Worm (Caenorhabditis elegans) whole organism, L2 larva: ENCODE measurements around the gene T24A6.16.

Source experiments
- F13H6.1 ChIP-seq: sonication (generic microtip); optimal IDR thresholded peaks from 2 replicates; lab custom pipeline; 2016; ENCODE audit warnings: missing genetic modification characterization, missing compliant biosample characterization
- R02D3.7 ChIP-seq: fragments of 150-350 bp; optimal IDR thresholded peaks from 2 replicates; lab custom pipeline; 2014; ENCODE audit warnings: missing biosample characterization, missing genetic modification characterization
- ZK546.5 ChIP-seq: sonication (generic microtip); optimal IDR thresholded peaks from 2 replicates; lab custom pipeline; 2017; ENCODE audit warnings: missing biosample characterization, missing genetic modification characterization
- alr-1 ChIP-seq: fragments of 150-350 bp; optimal IDR thresholded peaks from 2 replicates; lab custom pipeline; 2014; ENCODE audit warnings: missing biosample characterization, missing genetic modification characterization
- aly-2 ChIP-seq: fragments of 150-350 bp; optimal IDR thresholded peaks from 2 replicates; lab custom pipeline; 2014; ENCODE audit warnings: missing biosample characterization, missing genetic modification characterization
- blmp-1 ChIP-seq: sonication (generic microtip); optimal IDR thresholded peaks from 2 replicates; lab custom pipeline; 2017; ENCODE audit warnings: missing genetic modification characterization, mild to moderate bottlenecking, missing compliant biosample characterization, antibody characterized with exemption, moderate library complexity; ENCODE audit not compliant: insufficient read depth
- ceh-16 ChIP-seq: fragments of 150-350 bp; optimal IDR thresholded peaks from 2 replicates; lab custom pipeline; 2014; ENCODE audit warnings: missing biosample characterization, missing genetic modification characterization
- ceh-82 ChIP-seq: fragments of 150-350 bp; optimal IDR thresholded peaks from 2 replicates; lab custom pipeline; 2014; ENCODE audit warnings: missing biosample characterization, missing genetic modification characterization
- crh-2 ChIP-seq: sonication (generic microtip); optimal IDR thresholded peaks from 2 replicates; lab custom pipeline; 2017; ENCODE audit warnings: missing biosample characterization, missing genetic modification characterization
- dmd-4 ChIP-seq: sonication (generic microtip); optimal IDR thresholded peaks from 2 replicates; lab custom pipeline; 2017; ENCODE audit warnings: missing biosample characterization, missing genetic modification characterization
- elt-1 ChIP-seq: fragments of 150-350 bp; optimal IDR thresholded peaks from 2 replicates; lab custom pipeline; 2014; ENCODE audit warnings: missing biosample characterization, missing genetic modification characterization
- elt-3 ChIP-seq: sonication (generic microtip); optimal IDR thresholded peaks from 2 replicates; lab custom pipeline; 2017; ENCODE audit warnings: missing biosample characterization, missing genetic modification characterization
- fos-1 ChIP-seq: fragments of 150-350 bp; optimal IDR thresholded peaks from 2 replicates; lab custom pipeline; 2014; ENCODE audit warnings: missing biosample characterization, missing genetic modification characterization
- gmeb-1 ChIP-seq: fragments of 150-350 bp; optimal IDR thresholded peaks from 2 replicates; lab custom pipeline; 2014; ENCODE audit warnings: missing biosample characterization, missing genetic modification characterization
- lin-11 ChIP-seq: fragments of 150-350 bp; sonication (generic microtip); optimal IDR thresholded peaks from 2 replicates; lab custom pipeline; 2014; ENCODE audit warnings: missing biosample characterization, missing genetic modification characterization, inconsistent platforms, mixed read lengths
- lin-13 ChIP-seq: fragments of 150-350 bp; optimal IDR thresholded peaks from 2 replicates; lab custom pipeline; 2014; ENCODE audit warnings: missing biosample characterization, missing genetic modification reagents, missing genetic modification characterization
- lin-39 ChIP-seq: fragments of 150-350 bp; optimal IDR thresholded peaks from 2 replicates; lab custom pipeline; 2014; ENCODE audit warnings: missing biosample characterization, missing genetic modification reagents, missing genetic modification characterization
- lsy-2 ChIP-seq, 2 experiments: fragments of 150-350 bp in 1 of 2; sonication (generic microtip) in 1 of 2; optimal IDR thresholded peaks; 2 replicates each; lab custom pipeline; 2014 to 2017; ENCODE audit warnings: missing biosample characterization in 2 of 2, missing genetic modification characterization in 2 of 2
- mab-5 ChIP-seq: fragments of 150-350 bp; optimal IDR thresholded peaks from 2 replicates; lab custom pipeline; 2014; ENCODE audit warnings: missing biosample characterization, missing genetic modification characterization
- mdl-1 ChIP-seq, 2 experiments: fragments of 150-350 bp in 1 of 2; sonication (generic microtip) in 1 of 2; optimal IDR thresholded peaks; 2 replicates each; lab custom pipeline; 2017; ENCODE audit warnings: missing biosample characterization in 2 of 2, missing genetic modification characterization in 2 of 2
- nhr-10 ChIP-seq: sonication (generic microtip); optimal IDR thresholded peaks from 2 replicates; lab custom pipeline; 2017; ENCODE audit warnings: missing biosample characterization, missing genetic modification characterization
- nhr-12 ChIP-seq: fragments of 150-350 bp; optimal IDR thresholded peaks from 2 replicates; lab custom pipeline; 2014; ENCODE audit warnings: missing biosample characterization, missing genetic modification characterization
- nhr-129 ChIP-seq: fragments of 150-350 bp; optimal IDR thresholded peaks from 2 replicates; lab custom pipeline; 2014; ENCODE audit warnings: missing biosample characterization, missing genetic modification characterization
- nhr-21 ChIP-seq: fragments of 150-350 bp; optimal IDR thresholded peaks from 2 replicates; lab custom pipeline; 2014; ENCODE audit warnings: missing biosample characterization, missing genetic modification characterization
- nhr-23 ChIP-seq: fragments of 150-350 bp; optimal IDR thresholded peaks from 2 replicates; lab custom pipeline; 2014; ENCODE audit warnings: missing biosample characterization, missing genetic modification reagents, missing genetic modification characterization
- nhr-237 ChIP-seq: fragments of 150-350 bp; optimal IDR thresholded peaks from 2 replicates; lab custom pipeline; 2014; ENCODE audit warnings: missing biosample characterization, missing genetic modification characterization
- nhr-25 ChIP-seq: fragments of 150-350 bp; sonication (generic microtip); optimal IDR thresholded peaks from 3 replicates; lab custom pipeline; 2014; ENCODE audit warnings: missing biosample characterization, missing genetic modification characterization
- nhr-77 ChIP-seq: fragments of 150-350 bp; optimal IDR thresholded peaks from 2 replicates; lab custom pipeline; 2014; ENCODE audit warnings: missing biosample characterization, missing genetic modification characterization
- peb-1 ChIP-seq: fragments of 150-350 bp; optimal IDR thresholded peaks from 2 replicates; lab custom pipeline; 2014; ENCODE audit warnings: missing biosample characterization, missing genetic modification characterization
- sem-4 ChIP-seq: fragments of 150-350 bp; optimal IDR thresholded peaks from 2 replicates; lab custom pipeline; 2014; ENCODE audit warnings: missing biosample characterization, missing genetic modification reagents, missing genetic modification characterization
- skn-1 ChIP-seq: sonication (generic microtip); optimal IDR thresholded peaks from 2 replicates; lab custom pipeline; 2017; ENCODE audit warnings: missing biosample characterization, missing genetic modification characterization
- sma-3 ChIP-seq: sonication (generic microtip); optimal IDR thresholded peaks from 2 replicates; lab custom pipeline; 2016; ENCODE audit warnings: missing genetic modification reagents, missing genetic modification characterization, missing compliant biosample characterization
- sma-9 ChIP-seq, 2 experiments: fragments of 150-350 bp in 1 of 2; sonication (generic microtip) in 1 of 2; optimal IDR thresholded peaks; 2 replicates each; lab custom pipeline; 2014 to 2016; ENCODE audit warnings: missing genetic modification characterization in 2 of 2, mild to moderate bottlenecking in 1 of 2, missing biosample characterization in 1 of 2, missing compliant biosample characterization in 1 of 2, missing genetic modification reagents in 1 of 2, moderate library complexity in 1 of 2
- snpc-4 ChIP-seq: fragments of 150-350 bp; optimal IDR thresholded peaks from 2 replicates; lab custom pipeline; 2014; ENCODE audit warnings: missing biosample characterization, missing genetic modification characterization
- unc-39 ChIP-seq: fragments of 150-350 bp; optimal IDR thresholded peaks from 2 replicates; lab custom pipeline; 2014; ENCODE audit warnings: missing biosample characterization, missing genetic modification characterization
- unc-55 ChIP-seq: fragments of 150-350 bp; sonication (generic microtip); optimal IDR thresholded peaks from 3 replicates; lab custom pipeline; 2014; ENCODE audit warnings: missing biosample characterization, missing genetic modification reagents, missing genetic modification characterization
- unc-62 ChIP-seq: fragments of 150-350 bp; optimal IDR thresholded peaks from 2 replicates; lab custom pipeline; 2014; ENCODE audit warnings: missing biosample characterization, missing genetic modification reagents, missing genetic modification characterization
- ztf-1 ChIP-seq: fragments of 200-800 bp; sonication (Bioruptor generic); conservative IDR thresholded peaks from 2 replicates; pipeline ENCODE4 v1.3.6; 2022; ENCODE audit warnings: missing genetic modification characterization, missing compliant biosample characterization
- ztf-11 ChIP-seq: sonication (generic microtip); optimal IDR thresholded peaks from 2 replicates; lab custom pipeline; 2017; ENCODE audit warnings: missing biosample characterization, missing genetic modification characterization

The T24A6.16 gene

ce11 chrV:3582671-3583070 lies 19.9 kb upstream of the T24A6.16 start:
- TF ChIP-seq nhr-21 (tag; lab: Kevin White, UChicago): no peak
- TF ChIP-seq peb-1 (tag; lab: Kevin White, UChicago): no peak
- no peak for TF ChIP-seq snpc-4
- TF ChIP-seq elt-1: no peak
- TF ChIP-seq ceh-16 (tag; lab: Kevin White, UChicago): no peak
- no peak for TF ChIP-seq crh-2
- TF ChIP-seq sma-9 (GFP tag; optimal IDR thresholded peaks at IDR 0.05; lab: Kevin White, UChicago): no peak
- no peak for TF ChIP-seq sma-9 (tag; optimal IDR thresholded peaks at IDR 0.05; lab: Kevin White, UChicago)
- TF ChIP-seq aly-2 (tag; lab: Kevin White, UChicago): no peak
- no peak for TF ChIP-seq nhr-237 (tag; lab: Kevin White, UChicago)
- no peak for TF ChIP-seq nhr-23 (tag; lab: Kevin White, UChicago)
- TF ChIP-seq dmd-4: no peak
- TF ChIP-seq lsy-2 (tag; optimal IDR thresholded peaks at IDR 0.05; lab: Kevin White, UChicago): no peak
- TF ChIP-seq sma-3 (GFP tag; lab: Kevin White, UChicago): no peak
- no peak for TF ChIP-seq lin-11 (tag; lab: Kevin White, UChicago)
- no peak for TF ChIP-seq alr-1
- no peak for TF ChIP-seq mdl-1 (tag; optimal IDR thresholded peaks at IDR 0.05; lab: Kevin White, UChicago)
- TF ChIP-seq nhr-12 (tag; lab: Kevin White, UChicago): no peak
- no peak for TF ChIP-seq R02D3.7 (tag; lab: Kevin White, UChicago)
- TF ChIP-seq, all 48 proteins: peak for 0

DNA sequence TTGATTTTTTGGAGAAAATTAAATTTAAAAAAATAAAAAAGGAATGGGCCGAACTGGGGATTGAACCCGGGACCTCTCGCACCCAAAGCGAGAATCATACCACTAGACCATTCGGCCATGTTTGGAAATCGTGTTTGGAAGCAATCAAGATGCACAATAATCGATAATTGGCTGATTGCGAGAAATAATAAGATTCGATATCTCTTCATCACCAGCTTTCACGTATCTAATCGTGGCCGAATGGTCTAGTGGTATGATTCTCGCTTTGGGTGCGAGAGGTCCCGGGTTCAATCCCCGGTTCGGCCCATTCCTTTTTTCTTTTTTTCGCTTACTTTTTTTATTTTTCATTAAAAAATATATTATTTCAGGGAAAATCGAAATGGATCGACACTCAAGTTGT lies 19.4 kb upstream of the T24A6.16 start:
- TF ChIP-seq ceh-16 (tag; lab: Kevin White, UChicago) (no peak), sma-9 (GFP tag; optimal IDR thresholded peaks at IDR 0.05; lab: Kevin White, UChicago) (peak; percentile 21), sma-9 (tag; optimal IDR thresholded peaks at IDR 0.05; lab: Kevin White, UChicago) (no peak), nhr-12 (tag; lab: Kevin White, UChicago) (no peak), fos-1 (tag; lab: Kevin White, UChicago) (no peak)

DNA sequence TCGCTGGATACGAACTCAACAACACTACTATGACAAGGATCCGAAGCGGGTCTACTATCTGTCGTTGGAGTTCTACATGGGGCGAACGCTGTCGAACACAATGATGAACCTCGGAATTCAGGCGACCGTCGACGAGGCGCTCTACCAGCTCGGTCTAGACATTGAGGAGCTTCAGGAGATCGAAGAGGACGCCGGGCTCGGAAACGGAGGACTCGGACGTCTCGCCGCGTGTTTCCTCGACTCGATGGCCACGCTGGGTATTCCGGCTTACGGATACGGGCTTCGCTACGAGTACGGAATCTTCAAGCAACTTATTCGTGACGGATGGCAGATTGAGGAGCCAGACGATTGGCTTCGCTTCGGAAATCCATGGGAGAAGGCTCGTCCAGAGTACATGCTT lies 18.9 kb upstream of the T24A6.16 start:
- TF ChIP-seq mab-5 (no peak), gmeb-1 (tag; lab: Kevin White, UChicago) (no peak), elt-1 (no peak), nhr-10 (tag; lab: Kevin White, UChicago) (no peak), nhr-129 (tag; lab: Kevin White, UChicago) (no peak), nhr-77 (no peak), nhr-21 (tag; lab: Kevin White, UChicago) (no peak), ztf-1 (no peak), R02D3.7 (tag; lab: Kevin White, UChicago) (no peak), sem-4 (tag; lab: Kevin White, UChicago) (no peak), ztf-11 (tag; lab: Kevin White, UChicago) (no peak), fos-1 (tag; lab: Kevin White, UChicago) (no peak), unc-39 (tag; lab: Kevin White, UChicago) (no peak), ZK546.5 (no peak), crh-2 (no peak), ceh-16 (tag; lab: Kevin White, UChicago) (no peak), lin-11 (tag; lab: Kevin White, UChicago) (no peak)

DNA sequence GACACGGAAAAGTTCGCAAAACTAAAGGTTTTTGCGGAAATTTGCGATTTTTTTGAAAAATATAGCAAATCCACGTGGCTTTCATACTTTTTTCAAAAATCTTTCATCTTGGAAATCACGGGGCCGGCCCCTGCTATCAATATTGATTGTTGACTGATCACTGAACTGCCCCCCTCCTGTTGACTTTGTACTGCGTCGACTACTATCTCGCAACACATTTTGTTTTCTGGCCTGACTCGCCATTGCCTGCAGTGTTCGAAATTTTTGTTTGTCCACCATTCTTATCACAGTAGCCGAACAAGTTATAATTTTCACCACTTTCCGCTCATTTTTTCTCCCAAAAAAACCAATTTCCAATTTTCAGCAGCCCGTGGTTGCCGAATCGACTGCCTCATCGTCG lies 18.3 kb upstream of the T24A6.16 start:
- TF ChIP-seq elt-1 (no peak), skn-1 (tag; lab: Kevin White, UChicago) (no peak), nhr-129 (tag; lab: Kevin White, UChicago) (peak; percentile 11)

ce11 chrV:3580385-3580784 lies 17.7 kb upstream of the T24A6.16 start:
- TF ChIP-seq mab-5: no peak
- TF ChIP-seq fos-1 (tag; lab: Kevin White, UChicago): peak; percentile 51

- no peak for TF ChIP-seq dmd-4
- TF ChIP-seq F13H6.1: peak; percentile 44
- no peak for TF ChIP-seq skn-1 (tag; lab: Kevin White, UChicago)
- TF ChIP-seq ztf-11 (tag; lab: Kevin White, UChicago): no peak
- no peak for TF ChIP-seq aly-2 (tag; lab: Kevin White, UChicago)
- TF ChIP-seq lin-39: no peak
- TF ChIP-seq nhr-77: no peak
- peak; percentile 42 for TF ChIP-seq snpc-4
- no peak for TF ChIP-seq elt-3
- no peak for TF ChIP-seq elt-1
- TF ChIP-seq mdl-1 (tag; optimal IDR thresholded peaks at IDR 0.05; lab: Kevin White, UChicago): no peak
- TF ChIP-seq nhr-21 (tag; lab: Kevin White, UChicago): no peak
- no peak for TF ChIP-seq unc-39 (tag; lab: Kevin White, UChicago)
- peak; percentile 75 for TF ChIP-seq sma-9 (GFP tag; optimal IDR thresholded peaks at IDR 0.05; lab: Kevin White, UChicago)
- no peak for TF ChIP-seq sma-9 (tag; optimal IDR thresholded peaks at IDR 0.05; lab: Kevin White, UChicago)
- no peak for TF ChIP-seq nhr-25 (tag; lab: Kevin White, UChicago)
- no peak for TF ChIP-seq unc-62 (GFP tag; lab: Kevin White, UChicago)
- TF ChIP-seq unc-55 (GFP tag; lab: Kevin White, UChicago): peak; percentile 55
- no peak for TF ChIP-seq nhr-237 (tag; lab: Kevin White, UChicago)
- TF ChIP-seq nhr-129 (tag; lab: Kevin White, UChicago): peak; percentile 75
- TF ChIP-seq mab-5: no peak
- no peak for TF ChIP-seq blmp-1
- TF ChIP-seq gmeb-1 (tag; lab: Kevin White, UChicago): peak; percentile 51
- peak in 1 of 2 experiments; percentile 61 for TF ChIP-seq lsy-2 (tag; optimal IDR thresholded peaks at IDR 0.05; lab: Kevin White, UChicago)
- no peak for TF ChIP-seq nhr-23 (tag; lab: Kevin White, UChicago)
- TF ChIP-seq peb-1 (tag; lab: Kevin White, UChicago): no peak
- TF ChIP-seq lin-13 (GFP tag; lab: Kevin White, UChicago): peak; percentile 44
- no peak for TF ChIP-seq ceh-82 (tag; lab: Kevin White, UChicago)
- no peak for TF ChIP-seq ZK546.5
These were observed 17.1 kb upstream of the T24A6.16 start for ce11 chrV:3579795-3580194.
